Worm (Caenorhabditis elegans): ENCODE measurements around the gene C34F6.1.

DNA sequence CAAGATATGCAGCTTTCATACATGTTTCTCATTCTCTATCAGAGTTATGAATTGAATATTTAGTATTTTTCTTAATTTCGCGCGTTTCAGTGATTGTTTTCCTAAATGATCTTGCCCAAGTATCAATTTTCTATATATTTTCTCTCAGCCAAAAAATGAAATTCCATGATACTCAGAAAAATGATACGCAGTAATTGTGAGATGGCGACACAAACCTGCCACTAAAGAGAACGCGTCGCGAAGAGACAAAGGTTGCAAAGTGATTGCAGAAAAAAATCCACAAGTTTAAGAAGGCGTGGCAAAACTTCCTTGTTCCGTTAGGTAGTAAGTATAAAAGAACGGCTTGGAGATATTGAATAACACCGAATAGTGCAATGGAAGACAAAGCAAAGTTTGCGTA is 4.5 kb upstream of the C34F6.1 start, which contains the start of gene col-179:
- TF ChIP-seq him-1 (tag; optimal IDR thresholded peaks at IDR 0.05) (no peak), W03F9.2 (tag; optimal IDR thresholded peaks at IDR 0.05) (no peak), dao-5 (tag; optimal IDR thresholded peaks at IDR 0.05) (no peak)

All from whole organism, L4/young adult.